Worm (Caenorhabditis elegans): Measurements from ENCODE around the gene C49F8.15.

The C49F8.15 gene

DNA sequence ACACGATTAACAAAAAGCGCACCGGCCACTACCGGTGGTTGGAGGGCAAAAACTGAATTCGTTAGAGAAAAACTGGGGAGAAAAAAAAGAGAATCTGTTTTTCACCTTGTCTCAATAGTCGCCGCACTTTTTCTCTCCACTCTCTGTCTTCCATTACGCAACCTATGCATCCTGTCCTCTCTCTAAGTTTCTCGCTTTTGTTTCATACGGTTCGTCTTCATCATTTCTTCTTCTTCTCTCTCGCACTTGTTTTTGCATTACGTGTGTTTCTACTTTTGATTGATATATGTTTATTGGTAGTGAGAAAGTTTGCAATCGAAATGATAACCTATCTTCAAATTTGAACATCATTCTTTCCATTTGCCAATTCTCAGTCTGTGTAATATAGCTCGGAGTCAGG lies 41.8 kb downstream of the C49F8.15 start:
- no peak for TF ChIP-seq dpl-1 (GFP tag; optimal IDR thresholded peaks at IDR 0.05)
- peak; percentile 70 for TF ChIP-seq nhr-80 (tag; optimal IDR thresholded peaks at IDR 0.05)
- peak; percentile 16 for TF ChIP-seq ztf-26 (tag; optimal IDR thresholded peaks at IDR 0.05)
- TF ChIP-seq lir-1 (GFP tag; conservative IDR thresholded peaks at IDR 0.05): no peak
- peak; percentile 15 for TF ChIP-seq F23B12.7 (tag; optimal IDR thresholded peaks at IDR 0.05; ENCODE audit: insufficient read depth)
- TF ChIP-seq lin-26 (GFP tag; IDR thresholded peaks at IDR 0.05): 0 out of 2 replicates have a peak, but pooled peaks have one; percentile 20
- TF ChIP-seq cebp-1 (GFP tag; IDR thresholded peaks at IDR 0.05): no peak
- peak; percentile 12 for TF ChIP-seq cebp-1 (tag; optimal IDR thresholded peaks at IDR 0.05)
- TF ChIP-seq lsl-1 (GFP tag; optimal IDR thresholded peaks at IDR 0.05): no peak
- TF ChIP-seq lin-40 (tag; optimal IDR thresholded peaks at IDR 0.05): peak; percentile 29
- TF ChIP-seq ceh-40 (GFP tag; IDR thresholded peaks at IDR 0.05): no peak
- no peak for TF ChIP-seq him-1 (tag; optimal IDR thresholded peaks at IDR 0.05)
- no peak for TF ChIP-seq F49E8.2 (tag; optimal IDR thresholded peaks at IDR 0.05; ENCODE audit: insufficient read depth)

DNA sequence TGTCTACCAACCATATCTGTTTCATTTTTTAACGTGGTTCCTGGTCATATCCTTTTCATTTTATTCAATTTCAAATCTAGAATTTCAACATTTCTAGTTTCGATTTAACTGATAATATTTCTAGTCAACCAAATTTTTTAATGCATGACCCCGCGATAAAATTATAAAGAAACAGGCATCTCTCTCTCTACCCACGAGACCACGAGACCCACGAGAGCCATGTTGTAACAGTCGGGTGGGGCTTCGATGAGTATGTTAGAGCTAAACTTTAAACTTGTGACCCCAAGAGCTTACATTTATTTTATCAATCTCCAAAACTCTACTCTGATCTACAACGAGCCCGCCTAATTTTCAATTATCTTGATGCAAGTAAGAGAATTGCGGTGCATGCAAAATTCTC lies 44.1 kb downstream of the C49F8.15 start:
- TF ChIP-seq Y95B8A.8 (GFP tag; IDR thresholded peaks at IDR 0.05): no peak
- no peak for TF ChIP-seq Y53G8AR.9 (GFP tag; conservative IDR thresholded peaks at IDR 0.05)
- TF ChIP-seq cebp-1 (GFP tag; IDR thresholded peaks at IDR 0.05): no peak
- peak; percentile 20 for TF ChIP-seq cebp-1 (tag; optimal IDR thresholded peaks at IDR 0.05)
- no peak for TF ChIP-seq snpc-4 (GFP tag; optimal IDR thresholded peaks at IDR 0.05)
- no peak for TF ChIP-seq snpc-4 (tag; optimal IDR thresholded peaks at IDR 0.05)
- TF ChIP-seq attf-3 (GFP tag; conservative IDR thresholded peaks at IDR 0.05): no peak

DNA sequence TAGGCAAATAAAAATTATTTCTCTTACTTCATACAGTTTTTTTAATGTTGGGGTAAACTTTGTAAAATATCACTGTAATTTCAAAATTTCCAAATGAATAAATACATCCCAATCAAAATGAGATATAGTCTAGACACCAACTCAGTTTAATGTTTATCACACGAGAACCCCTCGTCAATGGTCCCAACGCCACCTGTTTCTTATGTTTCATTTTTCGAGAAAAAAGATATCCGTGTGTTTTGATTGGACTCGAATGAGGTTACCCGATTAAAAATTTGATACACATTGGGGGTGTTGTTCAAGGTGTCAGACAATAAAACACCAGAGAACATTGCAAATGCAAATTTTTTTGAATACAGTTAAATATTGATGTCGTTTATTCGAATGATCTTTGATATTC lies 44.9 kb downstream of the C49F8.15 start:
- TF ChIP-seq zfh-2 (GFP tag; conservative IDR thresholded peaks at IDR 0.05) (no peak), F57C9.4 (tag; optimal IDR thresholded peaks at IDR 0.05) (no peak), egrh-3 (GFP tag; IDR thresholded peaks at IDR 0.05) (no peak), bed-2 (GFP tag; IDR thresholded peaks at IDR 0.05) (no peak), madf-10 (tag; optimal IDR thresholded peaks at IDR 0.05) (no peak), F37B4.10 (GFP tag; IDR thresholded peaks at IDR 0.05) (no peak), ceh-58 (GFP tag; IDR thresholded peaks at IDR 0.05) (no peak), hrde-1 (tag; optimal IDR thresholded peaks at IDR 0.05; ENCODE audit: borderline replicate concordance) (no peak), mes-4 (tag; optimal IDR thresholded peaks at IDR 0.05) (no peak), F49E8.2 (tag; optimal IDR thresholded peaks at IDR 0.05; ENCODE audit: insufficient read depth) (no peak), ceh-100 (GFP tag; IDR thresholded peaks at IDR 0.05) (no peak), F39B2.1 (GFP tag; IDR thresholded peaks at IDR 0.05) (no peak), nfyb-1 (GFP tag; IDR thresholded peaks at IDR 0.05) (no peak), ztf-22 (GFP tag; optimal IDR thresholded peaks at IDR 0.05) (no peak), ama-1 (optimal IDR thresholded peaks at IDR 0.05) (no peak), ama-1 (GFP tag; optimal IDR thresholded peaks at IDR 0.05) (no peak), C06A6.2 (GFP tag; conservative IDR thresholded peaks at IDR 0.05) (no peak), ccch-3 (GFP tag; optimal IDR thresholded peaks at IDR 0.05) (no peak)

DNA sequence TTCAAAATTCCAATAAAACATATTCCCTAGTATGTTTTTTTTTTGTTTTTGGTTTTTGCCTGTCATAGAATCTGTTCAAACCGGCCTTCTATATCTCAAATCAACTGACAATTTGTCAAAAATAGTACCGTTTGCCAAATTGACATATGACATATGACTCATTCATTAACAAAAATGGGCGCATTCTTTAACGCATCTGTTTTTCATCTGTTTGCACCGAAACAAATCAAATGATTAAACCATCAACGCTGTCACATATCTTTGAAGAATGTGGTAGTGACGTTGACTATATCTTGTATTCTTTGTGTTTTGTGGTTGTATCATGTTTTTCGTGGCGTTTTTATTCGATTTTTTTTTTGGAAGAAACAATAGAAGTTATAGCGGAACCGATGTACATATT lies 47.3 kb downstream of the C49F8.15 start:
- no peak for TF ChIP-seq nfyb-1 (GFP tag; IDR thresholded peaks at IDR 0.05)
- no peak for TF ChIP-seq lin-54 (GFP tag; optimal IDR thresholded peaks at IDR 0.05)
- no peak for TF ChIP-seq ceh-91 (GFP tag; IDR thresholded peaks at IDR 0.05)
- TF ChIP-seq bed-1 (GFP tag; IDR thresholded peaks at IDR 0.05): no peak
- no peak for TF ChIP-seq rec-8 (tag; optimal IDR thresholded peaks at IDR 0.05)
- no peak for TF ChIP-seq tlf-1 (GFP tag; optimal IDR thresholded peaks at IDR 0.05)
- TF ChIP-seq B0336.3 (GFP tag; IDR thresholded peaks at IDR 0.05): no peak
- TF ChIP-seq F57A8.1 (GFP tag; optimal IDR thresholded peaks at IDR 0.05): no peak
- TF ChIP-seq dox-1 (GFP tag; IDR thresholded peaks at IDR 0.05): no peak
- TF ChIP-seq dpl-1 (GFP tag; optimal IDR thresholded peaks at IDR 0.05): no peak
- no peak for TF ChIP-seq egl-44 (GFP tag; IDR thresholded peaks at IDR 0.05)
- TF ChIP-seq Y56A3A.18 (GFP tag; IDR thresholded peaks at IDR 0.05): no peak
- no peak for TF ChIP-seq ztf-18 (tag; optimal IDR thresholded peaks at IDR 0.05)
- no peak for TF ChIP-seq gei-17 (GFP tag; optimal IDR thresholded peaks at IDR 0.05)
- TF ChIP-seq atf-7 (tag; optimal IDR thresholded peaks at IDR 0.05): no peak

All from whole organism, young adult.